Worm (Caenorhabditis elegans) whole organism, dauer: ENCODE results near the gene Y48A6B.7.

Experiments used
- unc-62 ChIP-seq: sonication (generic microtip); optimal IDR thresholded peaks from 2 replicates; lab custom pipeline; 2017; ENCODE audit warnings: missing biosample characterization, missing genetic modification reagents, missing genetic modification characterization

The Y48A6B.7 gene

ce11 chrIII:11026516-11027048 lies at the start of gene Y48A6B.7:
Gene Y48A6B.7 (minus strand): TSS chrIII:11026566.
- no peak for TF ChIP-seq unc-62 (GFP tag; lab: Kevin White, UChicago)

ce11 chrIII:11074214-11074613 lies 47.8 kb upstream of the Y48A6B.7 start, which contains the start of gene str-261:
Gene str-261 (plus strand): TSS chrIII:11074514.
- no peak for TF ChIP-seq unc-62 (GFP tag; lab: Kevin White, UChicago)

ce11 chrIII:11070210-11070609 lies 43.8 kb upstream of the Y48A6B.7 start:
- no peak for TF ChIP-seq unc-62 (GFP tag; lab: Kevin White, UChicago)

ce11 chrIII:11069265-11069664 lies 42.9 kb upstream of the Y48A6B.7 start:
- TF ChIP-seq unc-62 (GFP tag; lab: Kevin White, UChicago), result no peak

ce11 chrIII:11068553-11068952 lies 42.2 kb upstream of the Y48A6B.7 start, which contains the start of gene W09D6.1:
Gene W09D6.1 (plus strand): TSS chrIII:11068853.
- TF ChIP-seq unc-62 (GFP tag; lab: Kevin White, UChicago), result no peak

- TF ChIP-seq unc-62 (GFP tag; lab: Kevin White, UChicago), result no peak
Measured at ce11 chrIII:11066691-11067090, 40.3 kb upstream of the Y48A6B.7 start.

ce11 chrIII:11064576-11064975 lies 38.2 kb upstream of the Y48A6B.7 start:
- TF ChIP-seq unc-62 (GFP tag; lab: Kevin White, UChicago), result no peak

- no peak for TF ChIP-seq unc-62 (GFP tag; lab: Kevin White, UChicago)
Measured at ce11 chrIII:11063259-11063658, 36.9 kb upstream of the Y48A6B.7 start, which contains the start of gene rsa-2. Gene rsa-2 (plus strand): TSS chrIII:11063479.

ce11 chrIII:11059775-11060174 lies 33.4 kb upstream of the Y48A6B.7 start:
- no peak for TF ChIP-seq unc-62 (GFP tag; lab: Kevin White, UChicago)

- TF ChIP-seq unc-62 (GFP tag; lab: Kevin White, UChicago), result no peak
Measured at ce11 chrIII:11054532-11055265, 28.3 kb upstream of the Y48A6B.7 start.

- TF ChIP-seq unc-62 (GFP tag; lab: Kevin White, UChicago), result no peak
Measured at ce11 chrIII:11054032-11054431, 27.7 kb upstream of the Y48A6B.7 start.

ce11 chrIII:11053603-11054002 lies 27.2 kb upstream of the Y48A6B.7 start:
- no peak for TF ChIP-seq unc-62 (GFP tag; lab: Kevin White, UChicago)

ce11 chrIII:11050658-11051118 lies 24.3 kb upstream of the Y48A6B.7 start:
- TF ChIP-seq unc-62 (GFP tag; lab: Kevin White, UChicago), result no peak

ce11 chrIII:11046549-11046948 lies 20.2 kb upstream of the Y48A6B.7 start:
- TF ChIP-seq unc-62 (GFP tag; lab: Kevin White, UChicago), result no peak

ce11 chrIII:11045196-11045595 lies 18.8 kb upstream of the Y48A6B.7 start:
- TF ChIP-seq unc-62 (GFP tag; lab: Kevin White, UChicago), result no peak

ce11 chrIII:11040606-11041005 lies 14.2 kb upstream of the Y48A6B.7 start:
- no peak for TF ChIP-seq unc-62 (GFP tag; lab: Kevin White, UChicago)

- TF ChIP-seq unc-62 (GFP tag; lab: Kevin White, UChicago), result no peak
Measured at ce11 chrIII:11039250-11039649, 12.9 kb upstream of the Y48A6B.7 start.
